Worm (Caenorhabditis elegans) whole organism, midembryonic: ENCODE data around the gene F13H8.2.

ENCODE experiments used
- T22C8.4 ChIP-seq: fragments of 200-800 bp; sonication (Bioruptor generic); IDR thresholded peaks from 2 replicates; pipeline ENCODE4 v1.3.6; 2022; ENCODE audit warnings: missing genetic modification characterization, missing compliant biosample characterization
- cog-1 ChIP-seq: sonication (generic microtip); optimal IDR thresholded peaks from 2 replicates; lab custom pipeline; 2016; ENCODE audit warnings: missing genetic modification characterization, missing compliant biosample characterization
- flt-1 ChIP-seq: fragments of 200-800 bp; sonication (Bioruptor generic); IDR thresholded peaks from 2 replicates; pipeline ENCODE4 v1.3.6; 2022; ENCODE audit warnings: missing genetic modification characterization, missing compliant biosample characterization
- klf-2 ChIP-seq: fragments of 200-800 bp; sonication (Bioruptor generic); conservative IDR thresholded peaks from 2 replicates; pipeline ENCODE4 v1.3.6; 2022; ENCODE audit warnings: missing genetic modification reagents, missing genetic modification characterization, missing compliant biosample characterization
- ref-1 ChIP-seq: fragments of 200-800 bp; sonication (Bioruptor generic); conservative IDR thresholded peaks from 2 replicates; pipeline ENCODE4 v1.3.6; 2022; ENCODE audit warnings: missing genetic modification reagents, missing genetic modification characterization, missing compliant biosample characterization

ce11 chrII:6241758-6242157, 28.4 kb upstream of the F13H8.2 start, which contains the start of gene T24H7.8:
- TF ChIP-seq ref-1 (GFP tag; lab: Robert Waterston, UW) (no peak), cog-1 (tag; lab: Kevin White, UChicago) (no peak), klf-2 (no peak), flt-1 (GFP tag; lab: Robert Waterston, UW) (no peak), T22C8.4 (no peak)
